Fruit fly (Drosophila melanogaster): ENCODE data around the gene Nubp2.

Nubp2 gene

DNA sequence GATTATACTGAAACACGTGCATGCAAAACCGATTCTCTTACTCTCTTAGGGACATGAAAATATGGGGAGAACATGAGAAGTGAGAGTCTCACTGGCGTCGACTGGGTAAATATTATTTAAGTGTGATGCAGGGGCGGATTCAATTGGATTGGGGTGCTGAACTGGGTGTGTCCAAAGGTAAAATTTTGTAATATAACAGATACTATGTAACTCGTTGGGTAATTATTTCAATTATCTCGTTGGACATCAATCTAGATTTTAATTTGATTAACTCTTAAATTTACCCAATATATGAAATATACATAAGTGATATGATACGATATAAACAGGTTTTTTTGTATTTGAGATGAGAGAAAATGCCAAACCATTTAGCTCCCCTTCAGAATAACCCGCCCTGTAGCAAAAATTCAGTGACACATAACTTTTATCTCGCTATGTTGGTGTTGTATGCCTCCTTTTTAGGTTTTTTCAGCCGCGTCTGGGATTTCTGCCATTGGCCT is 18.2 kb upstream of the Nubp2 start:
- TF ChIP-seq Clk (GFP tag; optimal IDR thresholded peaks at IDR 0.05) = peak; percentile 81
- TF ChIP-seq bab1 (GFP tag; optimal IDR thresholded peaks at IDR 0.05) = peak; percentile 92
- peak; percentile 89 for TF ChIP-seq CG33017 (tag; optimal IDR thresholded peaks at IDR 0.05)
- TF ChIP-seq CG11617 (GFP tag; optimal IDR thresholded peaks at IDR 0.05) = peak; percentile 87
- TF ChIP-seq cic (GFP tag; optimal IDR thresholded peaks at IDR 0.05) = peak; percentile 3
- peak; percentile 85 for TF ChIP-seq kay (GFP tag; ENCODE audit: borderline replicate concordance)
- TF ChIP-seq tj (GFP tag; optimal IDR thresholded peaks at IDR 0.05) = peak; percentile 72
- peak; percentile 78 for TF ChIP-seq Mnt (GFP tag; optimal IDR thresholded peaks at IDR 0.05)
- peak; percentile 86 for TF ChIP-seq Crg-1 (GFP tag; optimal IDR thresholded peaks at IDR 0.05)
- peak; percentile 85 for TF ChIP-seq pad (GFP tag; optimal IDR thresholded peaks at IDR 0.05)
- TF ChIP-seq ovo (GFP tag; optimal IDR thresholded peaks at IDR 0.05) = peak; percentile 52
- peak; percentile 93 for TF ChIP-seq CG12768 (GFP tag; optimal IDR thresholded peaks at IDR 0.05)
- peak; percentile 90 for TF ChIP-seq toe (GFP tag; optimal IDR thresholded peaks at IDR 0.05)
- TF ChIP-seq Hr96 (GFP tag; optimal IDR thresholded peaks at IDR 0.05) = peak; percentile 85
- TF ChIP-seq CG5204 (GFP tag; optimal IDR thresholded peaks at IDR 0.05) = peak; percentile 87
- no peak for TF ChIP-seq cnc (optimal IDR thresholded peaks at IDR 0.05)
- TF ChIP-seq CG1620 (GFP tag; optimal IDR thresholded peaks at IDR 0.05) = peak; percentile 84
- TF ChIP-seq CG7045 (GFP tag; optimal IDR thresholded peaks at IDR 0.05) = peak; percentile 86
- peak; percentile 92 for TF ChIP-seq CG7101 (tag; optimal IDR thresholded peaks at IDR 0.05)
- TF ChIP-seq CG14711 (tag; optimal IDR thresholded peaks at IDR 0.05) = peak; percentile 86

DNA sequence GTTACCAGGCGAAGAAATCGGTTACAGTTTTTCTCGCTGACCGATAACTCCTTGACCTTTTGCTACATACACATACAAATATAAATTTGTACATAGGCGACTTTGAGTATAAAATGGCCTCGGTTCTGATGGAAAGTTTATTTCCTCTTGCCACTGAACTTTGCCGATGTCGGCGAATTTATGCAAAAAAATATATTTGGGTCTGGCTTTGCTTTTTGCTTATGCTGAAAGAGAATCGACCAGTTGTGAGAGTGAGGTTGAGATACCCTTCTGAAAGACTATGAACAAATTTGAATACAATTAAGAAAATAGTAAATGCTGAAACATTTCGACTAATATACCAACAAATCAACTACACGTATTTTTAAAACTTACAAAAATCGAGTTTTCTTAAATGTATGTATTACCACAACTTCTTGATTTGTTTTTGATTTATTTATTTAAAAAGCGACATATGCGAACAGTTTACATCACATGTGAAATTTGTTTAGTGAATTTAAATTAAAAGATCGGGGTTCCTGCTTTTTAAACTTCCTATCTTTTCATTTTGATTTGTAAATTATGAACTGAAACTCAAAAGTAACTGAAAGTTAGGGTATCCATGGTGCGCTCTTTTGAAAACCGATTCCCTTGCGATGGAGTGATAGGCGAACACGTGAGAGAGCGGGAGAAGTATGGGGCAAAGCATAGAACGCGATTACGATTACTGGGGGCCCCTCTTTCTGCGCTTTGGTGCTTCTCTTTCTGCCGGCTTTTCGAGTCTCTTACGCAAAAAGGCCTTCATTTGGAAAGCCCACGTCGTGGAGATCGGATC is 17.0 kb upstream of the Nubp2 start:
- TF ChIP-seq Hr96 (GFP tag; optimal IDR thresholded peaks at IDR 0.05) (peak; percentile 67), Crg-1 (GFP tag; optimal IDR thresholded peaks at IDR 0.05) (peak; percentile 32), kay (GFP tag; ENCODE audit: borderline replicate concordance) (no peak), CG11617 (GFP tag; optimal IDR thresholded peaks at IDR 0.05) (peak; percentile 90), Mnt (GFP tag; optimal IDR thresholded peaks at IDR 0.05) (peak; percentile 65), CG1620 (GFP tag; optimal IDR thresholded peaks at IDR 0.05) (peak; percentile 38), CG12768 (GFP tag; optimal IDR thresholded peaks at IDR 0.05) (peak; percentile 50), CG33017 (tag; optimal IDR thresholded peaks at IDR 0.05) (peak; percentile 69), CG7101 (tag; optimal IDR thresholded peaks at IDR 0.05) (peak; percentile 70), CG14711 (tag; optimal IDR thresholded peaks at IDR 0.05) (peak; percentile 57), ovo (GFP tag; optimal IDR thresholded peaks at IDR 0.05) (no peak), tj (GFP tag; optimal IDR thresholded peaks at IDR 0.05) (peak; percentile 93), cic (GFP tag; optimal IDR thresholded peaks at IDR 0.05) (peak; percentile 51), bab1 (GFP tag; optimal IDR thresholded peaks at IDR 0.05) (peak; percentile 84), cnc (optimal IDR thresholded peaks at IDR 0.05) (no peak), toe (GFP tag; optimal IDR thresholded peaks at IDR 0.05) (peak; percentile 45), CG5204 (GFP tag; optimal IDR thresholded peaks at IDR 0.05) (peak; percentile 79), pad (GFP tag; optimal IDR thresholded peaks at IDR 0.05) (peak; percentile 75), Clk (GFP tag; optimal IDR thresholded peaks at IDR 0.05) (peak; percentile 49), CG7045 (GFP tag; optimal IDR thresholded peaks at IDR 0.05) (peak; percentile 74)

DNA sequence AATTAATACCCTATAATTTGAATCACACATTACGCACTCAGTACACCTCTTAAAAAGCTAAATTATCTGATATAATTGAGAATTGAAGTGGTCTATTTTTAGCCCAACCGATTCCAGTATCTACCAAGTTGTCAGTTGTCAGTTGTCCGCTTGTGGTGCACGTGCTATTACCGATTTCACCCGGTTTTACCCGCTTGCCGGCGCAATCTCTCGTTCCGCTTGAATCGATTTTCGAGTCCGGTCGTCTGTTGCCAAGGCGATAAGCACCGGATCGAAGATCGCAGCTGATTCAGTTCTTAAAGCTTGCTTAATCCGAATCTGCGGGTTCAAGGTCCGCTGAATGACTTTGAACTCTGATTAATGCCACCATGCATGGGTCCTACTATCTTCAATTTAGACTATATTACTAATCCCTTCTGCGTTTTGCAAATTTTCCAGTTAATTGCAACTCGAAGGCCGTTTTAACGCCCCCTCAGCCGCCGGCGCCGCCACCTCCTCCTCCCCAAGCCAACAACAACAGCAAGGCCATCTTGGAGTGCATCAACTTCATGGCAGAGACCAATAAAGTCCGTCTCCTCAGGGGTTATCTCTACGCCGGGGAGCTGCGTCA is 14.8 kb upstream of the Nubp2 start:
- no peak for TF ChIP-seq CG7101 (tag; optimal IDR thresholded peaks at IDR 0.05)
- TF ChIP-seq Mnt (GFP tag; optimal IDR thresholded peaks at IDR 0.05) = peak; percentile 10
- peak; percentile 79 for TF ChIP-seq kay (GFP tag; ENCODE audit: borderline replicate concordance)
- TF ChIP-seq CG7045 (GFP tag; optimal IDR thresholded peaks at IDR 0.05) = no peak

DNA sequence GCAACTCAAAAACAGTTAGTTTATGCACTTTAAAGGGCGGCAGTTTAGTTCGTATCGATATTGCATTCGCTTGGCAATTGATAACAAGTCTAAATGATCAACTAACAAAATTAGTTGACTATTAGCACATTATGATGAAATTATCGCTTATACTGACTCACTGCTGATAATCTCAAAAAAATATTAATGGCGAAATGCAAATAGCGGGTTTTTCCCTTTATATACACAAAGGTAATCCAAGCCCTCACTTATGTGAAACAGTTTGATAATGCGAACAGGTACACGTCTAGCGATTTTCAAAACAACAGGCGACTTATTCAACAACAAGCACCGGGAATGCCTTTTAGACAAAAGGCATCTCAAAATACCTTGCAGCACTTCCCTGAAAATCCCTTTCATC is 12.3 kb upstream of the Nubp2 start:
- TF ChIP-seq cic (GFP tag; optimal IDR thresholded peaks at IDR 0.05) (peak; percentile 24), Crg-1 (GFP tag; optimal IDR thresholded peaks at IDR 0.05) (no peak), kay (GFP tag; ENCODE audit: borderline replicate concordance) (peak; percentile 90), Hr96 (GFP tag; optimal IDR thresholded peaks at IDR 0.05) (no peak)

DNA sequence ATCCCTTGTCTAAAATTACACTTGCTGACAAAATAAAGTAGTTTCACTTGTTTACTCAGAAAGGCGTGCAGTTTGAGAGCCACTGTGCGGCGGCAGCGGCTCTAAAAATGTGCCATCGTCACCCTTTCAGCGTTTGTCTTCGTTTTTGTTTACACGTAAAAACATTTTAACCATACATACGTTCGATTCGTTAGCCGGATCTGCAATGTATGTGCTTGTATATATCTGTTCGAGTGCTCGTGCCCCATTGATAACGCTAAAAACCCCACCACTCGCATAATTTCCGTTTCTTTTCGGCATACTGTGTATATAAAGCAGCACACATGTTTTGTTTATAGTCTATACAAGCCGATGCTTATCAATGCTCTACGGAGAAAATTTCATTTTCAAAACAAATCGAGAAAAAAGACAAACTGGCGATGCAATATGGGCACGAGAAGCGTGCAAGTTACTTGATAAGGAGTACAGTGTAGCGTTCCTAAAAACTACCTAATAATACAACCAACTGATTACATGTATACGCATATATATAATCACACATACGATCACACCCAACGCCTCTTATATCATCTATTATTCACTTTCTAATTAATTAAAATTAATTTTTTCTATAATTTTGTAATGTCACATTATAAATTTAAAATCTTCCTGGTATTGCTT is 9.7 kb upstream of the Nubp2 start:
- peak; percentile 26 for TF ChIP-seq Clk (GFP tag; optimal IDR thresholded peaks at IDR 0.05)
- TF ChIP-seq Hr96 (GFP tag; optimal IDR thresholded peaks at IDR 0.05) = no peak
- no peak for TF ChIP-seq cnc (optimal IDR thresholded peaks at IDR 0.05)
- TF ChIP-seq kay (GFP tag; ENCODE audit: borderline replicate concordance) = peak; percentile 76
- peak; percentile 81 for TF ChIP-seq CG14711 (tag; optimal IDR thresholded peaks at IDR 0.05)
- TF ChIP-seq toe (GFP tag; optimal IDR thresholded peaks at IDR 0.05) = no peak
- peak; percentile 82 for TF ChIP-seq cic (GFP tag; optimal IDR thresholded peaks at IDR 0.05)
- TF ChIP-seq CG7045 (GFP tag; optimal IDR thresholded peaks at IDR 0.05) = peak; percentile 63
- no peak for TF ChIP-seq Crg-1 (GFP tag; optimal IDR thresholded peaks at IDR 0.05)
- TF ChIP-seq Mnt (GFP tag; optimal IDR thresholded peaks at IDR 0.05) = peak; percentile 70
- TF ChIP-seq CG33017 (tag; optimal IDR thresholded peaks at IDR 0.05) = peak; percentile 88
- peak; percentile 24 for TF ChIP-seq ovo (GFP tag; optimal IDR thresholded peaks at IDR 0.05)
- no peak for TF ChIP-seq tj (GFP tag; optimal IDR thresholded peaks at IDR 0.05)
- TF ChIP-seq CG1620 (GFP tag; optimal IDR thresholded peaks at IDR 0.05) = no peak
- peak; percentile 76 for TF ChIP-seq CG11617 (GFP tag; optimal IDR thresholded peaks at IDR 0.05)
- peak; percentile 88 for TF ChIP-seq CG7101 (tag; optimal IDR thresholded peaks at IDR 0.05)
- peak; percentile 53 for TF ChIP-seq CG12768 (GFP tag; optimal IDR thresholded peaks at IDR 0.05)
- no peak for TF ChIP-seq CG5204 (GFP tag; optimal IDR thresholded peaks at IDR 0.05)
- TF ChIP-seq pad (GFP tag; optimal IDR thresholded peaks at IDR 0.05) = peak; percentile 46
- TF ChIP-seq bab1 (GFP tag; optimal IDR thresholded peaks at IDR 0.05) = peak; percentile 34
